Fruit fly (Drosophila melanogaster) whole organism, embryonic: ENCODE measurements around the gene CG2794.

ENCODE experiments used
- CG11398 ChIP-seq: fragments of 200-800 bp; sonication (Bioruptor generic); optimal IDR thresholded peaks from 2 replicates; lab custom pipeline; 2016; ENCODE audit warnings: missing biosample characterization, missing genetic modification characterization
- CG12942 ChIP-seq: fragments of 200-800 bp; sonication (Bioruptor generic); optimal IDR thresholded peaks from 3 replicates; lab custom pipeline; 2016; ENCODE audit warnings: missing biosample characterization, missing genetic modification characterization
- CG13624 ChIP-seq: fragments of 200-800 bp; sonication (Bioruptor generic); optimal IDR thresholded peaks from 2 replicates; lab custom pipeline; 2016; ENCODE audit warnings: missing biosample characterization, missing genetic modification characterization
- CG17186 ChIP-seq: fragments of 200-800 bp; sonication (Bioruptor generic); optimal IDR thresholded peaks from 3 replicates; lab custom pipeline; 2017; ENCODE audit warnings: missing biosample characterization, missing genetic modification reagents, missing genetic modification characterization
- CG2712 ChIP-seq: fragments of 200-800 bp; optimal IDR thresholded peaks from 3 replicates; lab custom pipeline; 2019; ENCODE audit warnings: missing biosample characterization, mild to moderate bottlenecking, missing genetic modification characterization, moderate library complexity
- CG31224 ChIP-seq: fragments of 200-800 bp; sonication (Bioruptor generic); IDR thresholded peaks from 2 replicates; pipeline ENCODE4 v1.3.6; 2022; ENCODE audit warnings: missing biosample characterization, missing genetic modification characterization
- CG4360 ChIP-seq: fragments of 200-800 bp; sonication (Bioruptor generic); IDR thresholded peaks from 2 replicates; pipeline ENCODE4 v1.3.6; 2022; ENCODE audit warnings: missing biosample characterization, missing genetic modification characterization
- CG4707 ChIP-seq: fragments of 200-800 bp; sonication (Bioruptor generic); optimal IDR thresholded peaks from 2 replicates; lab custom pipeline; 2018; ENCODE audit warnings: missing biosample characterization, mild to moderate bottlenecking, missing genetic modification characterization, moderate library complexity
- CG4854 ChIP-seq: fragments of 200-800 bp; sonication (Bioruptor generic); optimal IDR thresholded peaks from 2 replicates; lab custom pipeline; 2016; ENCODE audit warnings: missing biosample characterization, missing genetic modification characterization, inconsistent platforms
- CG8924 ChIP-seq: fragments of 200-800 bp; optimal IDR thresholded peaks from 3 replicates; lab custom pipeline; 2019; ENCODE audit warnings: missing biosample characterization, mild to moderate bottlenecking, missing genetic modification characterization, moderate library complexity
- CTCF ChIP-seq: fragments of 200-800 bp; sonication (Bioruptor generic); optimal IDR thresholded peaks from 2 replicates; lab custom pipeline; 2017; ENCODE audit warnings: missing biosample characterization, mild to moderate bottlenecking, missing genetic modification characterization, moderate library complexity
- Camta ChIP-seq: fragments of 200-800 bp; sonication (Bioruptor generic); optimal IDR thresholded peaks from 2 replicates; lab custom pipeline; 2016; ENCODE audit warnings: missing biosample characterization, missing genetic modification characterization
- D ChIP-seq, 2 experiments: fragments of 200-800 bp in 1 of 2; fragments of >200 bp in 1 of 2; sonication (Bioruptor generic) in 1 of 2; optimal IDR thresholded peaks; 2 replicates in 1 of 2; 3 replicates in 1 of 2; lab custom pipeline; 2017; ENCODE audit warnings: mild to moderate bottlenecking in 1 of 2, missing biosample characterization in 1 of 2, missing genetic modification characterization in 1 of 2, missing genetic modification reagents in 1 of 2
- E2f2 ChIP-seq: fragments of 200-800 bp; sonication (Bioruptor generic); IDR thresholded peaks from 2 replicates; pipeline ENCODE4 v1.3.6; 2022; ENCODE audit warnings: missing biosample characterization, missing genetic modification characterization
- Ets65A ChIP-seq: fragments of 200-800 bp; sonication (Bioruptor generic); peaks from one replicate; lab custom pipeline; 2016; ENCODE audit warnings: missing biosample characterization, missing genetic modification characterization
- Hr3 ChIP-seq: fragments of 200-800 bp; sonication (Bioruptor generic); optimal IDR thresholded peaks from 3 replicates; lab custom pipeline; 2016; ENCODE audit warnings: missing biosample characterization, missing genetic modification characterization
- Lpt ChIP-seq: fragments of >200 bp; optimal IDR thresholded peaks from 2 replicates; lab custom pipeline; 2018; ENCODE audit warnings: missing biosample characterization, missing genetic modification characterization
- Myb ChIP-seq: fragments of 200-800 bp; sonication (Bioruptor generic); optimal IDR thresholded peaks from 2 replicates; lab custom pipeline; 2016; ENCODE audit warnings: missing biosample characterization, missing genetic modification characterization
- NC2β ChIP-seq: fragments of 200-800 bp; sonication (Bioruptor generic); optimal IDR thresholded peaks from 2 replicates; lab custom pipeline; 2016; ENCODE audit warnings: missing biosample characterization, missing genetic modification characterization
- Nf-YB ChIP-seq: fragments of 200-800 bp; sonication (Bioruptor generic); optimal IDR thresholded peaks from 3 replicates; lab custom pipeline; 2019; ENCODE audit warnings: missing biosample characterization, mild to moderate bottlenecking, missing genetic modification characterization, moderate library complexity
- PHDP ChIP-seq: fragments of 200-800 bp; sonication (Bioruptor generic); optimal IDR thresholded peaks from 3 replicates; lab custom pipeline; 2018; ENCODE audit warnings: missing biosample characterization, mild to moderate bottlenecking, missing genetic modification characterization, moderate library complexity
- Rx ChIP-seq: fragments of 200-800 bp; sonication (Bioruptor generic); IDR thresholded peaks from 2 replicates; pipeline ENCODE4 v1.3.6; 2022; ENCODE audit warnings: missing biosample characterization, missing genetic modification characterization
- Scr ChIP-seq: fragments of 200-800 bp; sonication (Bioruptor generic); IDR thresholded peaks from 2 replicates; pipeline ENCODE4 v1.3.6; 2022; ENCODE audit warnings: missing biosample characterization, missing genetic modification characterization; ENCODE audit not compliant: partially characterized antibody
- Usf ChIP-seq: fragments of 200-800 bp; sonication (Bioruptor generic); optimal IDR thresholded peaks from 2 replicates; lab custom pipeline; 2017; ENCODE audit warnings: missing genotype, missing biosample characterization, missing genetic modification characterization
- aop ChIP-seq: fragments of 200-800 bp; sonication (Bioruptor generic); IDR thresholded peaks from 2 replicates; pipeline ENCODE4 v1.3.6; 2022; ENCODE audit warnings: missing biosample characterization, missing genetic modification characterization
- cato ChIP-seq: fragments of 200-800 bp; sonication (Bioruptor generic); optimal IDR thresholded peaks from 2 replicates; lab custom pipeline; 2016; ENCODE audit warnings: missing biosample characterization, missing genetic modification characterization, borderline replicate concordance
- cg ChIP-seq: fragments of 200-800 bp; sonication (Bioruptor generic); optimal IDR thresholded peaks from 3 replicates; lab custom pipeline; 2019; ENCODE audit warnings: missing biosample characterization, mild to moderate bottlenecking, missing genetic modification characterization, moderate library complexity
- ci ChIP-seq: fragments of 200-800 bp; sonication (Bioruptor generic); IDR thresholded peaks from 3 replicates; pipeline ENCODE4 v1.3.6; 2022; ENCODE audit warnings: missing biosample characterization, missing genetic modification characterization
- corto ChIP-seq: fragments of 200-800 bp; sonication (Bioruptor generic); optimal IDR thresholded peaks from 2 replicates; lab custom pipeline; 2016; ENCODE audit warnings: missing biosample characterization, mild to moderate bottlenecking, missing genetic modification characterization, moderate library complexity
- cwo ChIP-seq: fragments of 200-800 bp; sonication (Bioruptor generic); optimal IDR thresholded peaks from 3 replicates; lab custom pipeline; 2017; ENCODE audit warnings: missing biosample characterization, missing genetic modification characterization, mild to moderate bottlenecking, moderate library complexity, missing genetic modification reagents
- dm ChIP-seq: fragments of 200-800 bp; sonication (Bioruptor generic); optimal IDR thresholded peaks from 3 replicates; lab custom pipeline; 2016; ENCODE audit warnings: missing biosample characterization, missing genetic modification characterization
- fd3F ChIP-seq: fragments of 200-800 bp; sonication (Bioruptor generic); optimal IDR thresholded peaks from 2 replicates; lab custom pipeline; 2018; ENCODE audit warnings: missing biosample characterization, mild to moderate bottlenecking, missing genetic modification characterization, moderate library complexity
- hbn ChIP-seq: fragments of 200-800 bp; sonication (Bioruptor generic); IDR thresholded peaks from 2 replicates; pipeline ENCODE4 v1.3.6; 2022; ENCODE audit warnings: missing biosample characterization, missing genetic modification characterization; ENCODE audit not compliant: partially characterized antibody
- insv ChIP-seq, 2 experiments: fragments of 200-800 bp; sonication (Bioruptor generic); optimal IDR thresholded peaks; 3 replicates each; lab custom pipeline; 2016 to 2018; ENCODE audit warnings: missing biosample characterization in 2 of 2, missing genetic modification characterization in 2 of 2
- kah ChIP-seq: fragments of 200-800 bp; sonication (Bioruptor generic); optimal IDR thresholded peaks from 2 replicates; lab custom pipeline; 2018; ENCODE audit warnings: missing biosample characterization, mild to moderate bottlenecking, missing genetic modification characterization
- luna ChIP-seq: fragments of 200-800 bp; sonication (Bioruptor generic); optimal IDR thresholded peaks from 2 replicates; lab custom pipeline; 2016; ENCODE audit warnings: missing biosample characterization, missing genetic modification characterization
- pita ChIP-seq: fragments of 200-800 bp; sonication (Bioruptor generic); optimal IDR thresholded peaks from 2 replicates; lab custom pipeline; 2017; ENCODE audit warnings: missing biosample characterization, mild to moderate bottlenecking, missing genetic modification characterization
- repo ChIP-seq: fragments of 200-800 bp; sonication (Bioruptor generic); optimal IDR thresholded peaks from 2 replicates; lab custom pipeline; 2016; ENCODE audit warnings: missing biosample characterization, missing genetic modification characterization
- sens ChIP-seq: fragments of 200-800 bp; sonication (Bioruptor generic); peaks from one replicate; lab custom pipeline; 2016; ENCODE audit warnings: missing biosample characterization, missing genetic modification characterization
- sr ChIP-seq: fragments of 200-800 bp; sonication (Bioruptor generic); IDR thresholded peaks from 3 replicates; pipeline ENCODE4 v1.3.6; 2022; ENCODE audit warnings: missing biosample characterization, missing genetic modification characterization
- zen ChIP-seq: fragments of 200-800 bp; sonication (Bioruptor generic); optimal IDR thresholded peaks from 3 replicates; lab custom pipeline; 2018; ENCODE audit warnings: missing biosample characterization, mild to moderate bottlenecking, missing genetic modification characterization, moderate library complexity
- zen2 ChIP-seq: fragments of 200-800 bp; sonication (Bioruptor generic); IDR thresholded peaks from 3 replicates; pipeline ENCODE4 v1.3.6; 2022; ENCODE audit warnings: missing biosample characterization, missing genetic modification characterization; ENCODE audit not compliant: partially characterized antibody

Gene CG2794

dm6 chr2L:574226-574625, 10.3 kb downstream of the CG2794 start, which contains the start of the genes Ipk2 and cold (continued):
- TF ChIP-seq Ets65A (GFP tag; lab: Kevin White, UChicago) (peak; percentile 99), CG4854 (GFP tag; lab: Kevin White, UChicago) (peak; percentile 73), zen2 (GFP tag; lab: Robert Waterston, UW) (no peak), cwo (GFP tag; lab: Kevin White, UChicago) (peak; percentile 59), CG2712 (tag; lab: Kevin White, UChicago) (peak; percentile 82), zen (peak; percentile 85), Lpt (no peak), hbn (GFP tag; lab: Robert Waterston, UW) (no peak), luna (peak; percentile 62), NC2β (GFP tag; lab: Kevin White, UChicago) (peak; percentile 64), E2f2 (GFP tag; lab: Robert Waterston, UW) (peak; percentile 78), Rx (GFP tag; lab: Robert Waterston, UW) (peak; percentile 62), Scr (GFP tag; lab: Robert Waterston, UW) (0 out of 2 replicates have a peak, but pooled peaks have one; percentile 28), CG17186 (GFP tag; lab: Kevin White, UChicago) (peak; percentile 94), dm (GFP tag; lab: Kevin White, UChicago) (peak; percentile 61), kah (GFP tag; lab: Kevin White, UChicago) (peak; percentile 94), CG4360 (GFP tag; lab: Robert Waterston, UW) (no peak), PHDP (tag; lab: Kevin White, UChicago) (no peak), repo (peak; percentile 31), Camta (GFP tag; lab: Kevin White, UChicago) (peak; percentile 78), CG13624 (peak; percentile 91), Myb (GFP tag; lab: Kevin White, UChicago) (peak; percentile 63), Nf-YB (GFP tag; lab: Kevin White, UChicago) (peak; percentile 64), CG12942 (GFP tag; lab: Kevin White, UChicago) (peak; percentile 68), CG11398 (peak; percentile 54), cato (GFP tag; lab: Kevin White, UChicago) (peak; percentile 63), D (optimal IDR thresholded peaks at IDR 0.05; lab: Kevin White, UChicago) (no peak), D (GFP tag; optimal IDR thresholded peaks at IDR 0.05; lab: Kevin White, UChicago) (peak; percentile 50), CG31224 (GFP tag; lab: Robert Waterston, UW) (peak; percentile 64), Hr3 (GFP tag; lab: Kevin White, UChicago) (peak; percentile 83), insv (GFP tag; optimal IDR thresholded peaks at IDR 0.05; lab: Kevin White, UChicago) (peak in 1 of 2 experiments; percentile 40), Usf (GFP tag; lab: Kevin White, UChicago) (peak; percentile 65), CTCF (peak; percentile 70), sr (GFP tag; lab: Robert Waterston, UW) (no peak), CG4707 (peak; percentile 11), cg (no peak), CG8924 (peak; percentile 96), corto (GFP tag; lab: Kevin White, UChicago) (no peak)

DNA sequence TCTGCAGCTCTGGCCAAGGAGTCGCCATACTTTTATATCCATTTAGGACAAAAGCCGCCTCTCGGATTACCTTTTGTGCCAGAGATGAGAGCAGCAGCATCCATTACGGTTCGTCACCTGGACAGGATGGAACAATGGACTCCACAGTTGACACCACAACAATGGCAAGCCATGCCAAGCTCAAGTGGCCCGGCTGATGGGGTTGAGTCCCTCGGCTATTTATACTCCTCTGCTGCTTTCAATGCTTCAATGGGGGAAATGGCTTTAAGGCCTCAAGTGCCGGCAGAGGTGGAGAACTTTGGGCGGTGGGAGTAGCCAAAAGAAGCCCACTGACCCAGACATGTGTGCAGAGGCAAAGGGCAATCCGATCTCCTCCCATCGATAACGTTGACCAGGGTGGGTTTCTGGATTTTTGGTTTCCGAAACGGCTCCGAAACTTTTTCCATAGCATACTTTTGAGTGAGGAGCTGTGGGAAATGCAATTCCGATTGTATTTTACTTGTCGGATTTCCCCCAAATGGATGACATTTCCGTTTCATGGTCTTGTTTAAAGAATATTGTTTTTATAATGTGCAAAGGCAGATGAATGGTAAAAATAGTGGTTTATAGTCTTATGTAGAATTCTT, 12.7 kb downstream of the CG2794 start, which contains the start of gene Ptth:
Gene Ptth, minus strand, starts transcription at position 338 of the 626 bp plus-strand sequence.
- TF ChIP-seq Ets65A (GFP tag; lab: Kevin White, UChicago) (peak; percentile 93), CTCF (peak; percentile 70), fd3F (GFP tag; lab: Kevin White, UChicago) (no peak), sens (GFP tag; lab: Kevin White, UChicago) (peak; percentile 33), aop (GFP tag; lab: Robert Waterston, UW) (no peak), ci (GFP tag; lab: Robert Waterston, UW) (0 out of 3 replicates have a peak, but pooled peaks have one; percentile 31), cato (GFP tag; lab: Kevin White, UChicago) (no peak), pita (peak; percentile 39)
- TF ChIP-seq, all 482 proteins: peak for 5
